Fruit fly (Drosophila melanogaster): ENCODE data around the gene Rbf2.
A peak's percentile ranks its signal among the peaks of the same experiment; 100 is the strongest.

The Rbf2 gene

DNA sequence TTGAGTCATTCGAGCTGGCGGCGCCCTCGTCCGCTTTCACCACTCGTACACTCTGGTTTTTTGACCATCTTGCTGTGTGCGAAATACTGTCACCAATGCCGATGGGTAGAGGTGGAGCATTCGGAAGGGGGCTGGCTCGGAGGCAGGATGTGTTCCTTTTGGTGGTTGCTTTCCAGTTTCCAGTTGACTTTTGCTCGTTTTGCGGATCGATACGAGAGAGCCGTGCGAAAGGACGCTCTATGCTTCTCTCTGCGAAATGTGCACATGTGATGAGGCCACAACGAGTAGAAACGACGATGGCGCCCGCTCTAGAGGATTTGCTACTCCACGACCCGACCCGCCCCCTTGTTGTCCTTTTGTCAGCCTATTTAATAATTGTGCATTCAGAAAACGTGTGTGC lies 27.5 kb upstream of the Rbf2 start:
- TF ChIP-seq CTCF (optimal IDR thresholded peaks at IDR 0.05) (no peak), CG8478 (optimal IDR thresholded peaks at IDR 0.05) (no peak)

DNA sequence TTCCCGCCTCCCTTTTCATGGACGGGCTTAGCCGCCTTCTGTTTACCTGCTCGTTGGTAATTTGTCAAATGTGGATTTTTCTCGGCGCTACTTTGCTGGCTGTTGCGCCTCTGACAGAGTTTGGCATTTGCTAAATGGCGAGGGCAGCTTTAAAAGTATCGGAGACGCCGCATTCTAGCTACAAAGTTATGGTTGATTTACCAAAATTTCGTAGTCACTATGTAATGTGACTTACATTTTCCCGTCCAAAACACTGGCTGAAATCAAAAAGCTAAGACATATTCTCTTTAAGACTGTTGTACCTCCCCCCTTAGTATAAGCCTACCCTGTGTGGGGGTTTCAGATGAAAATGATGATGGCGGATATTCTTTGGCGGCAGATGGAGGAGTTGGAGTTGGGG lies 17.6 kb upstream of the Rbf2 start:
- no peak for TF ChIP-seq CTCF (optimal IDR thresholded peaks at IDR 0.05)
- no peak for TF ChIP-seq CG8478 (optimal IDR thresholded peaks at IDR 0.05)

DNA sequence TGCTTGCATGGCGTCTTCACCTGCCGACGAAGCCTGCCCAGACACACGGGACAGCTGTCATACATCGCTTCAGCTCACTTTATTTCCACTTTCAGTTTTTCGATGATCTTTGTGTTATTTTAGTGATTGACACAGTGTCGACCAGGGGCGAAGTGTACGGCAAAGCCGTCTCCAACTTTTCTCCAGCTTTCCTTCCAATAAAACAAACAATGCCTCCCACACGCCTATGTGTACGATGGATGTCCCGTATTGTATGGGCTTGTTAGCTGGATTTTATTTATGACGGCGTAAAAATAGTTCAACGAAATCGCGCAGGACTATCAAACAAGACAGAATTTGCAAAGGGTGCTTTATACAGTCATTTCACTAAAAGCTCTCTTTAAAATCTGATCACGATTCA lies 14.4 kb upstream of the Rbf2 start, which contains the start of the genes CG31088 and CG46383:
Gene CG31088, minus strand, starts transcription at position 101 of the 400 bp plus-strand sequence.
Gene CG46383, minus strand, starts transcription at position 101 of the 400 bp plus-strand sequence.
- TF ChIP-seq CG8478 (optimal IDR thresholded peaks at IDR 0.05) (no peak), CTCF (optimal IDR thresholded peaks at IDR 0.05) (no peak)

DNA sequence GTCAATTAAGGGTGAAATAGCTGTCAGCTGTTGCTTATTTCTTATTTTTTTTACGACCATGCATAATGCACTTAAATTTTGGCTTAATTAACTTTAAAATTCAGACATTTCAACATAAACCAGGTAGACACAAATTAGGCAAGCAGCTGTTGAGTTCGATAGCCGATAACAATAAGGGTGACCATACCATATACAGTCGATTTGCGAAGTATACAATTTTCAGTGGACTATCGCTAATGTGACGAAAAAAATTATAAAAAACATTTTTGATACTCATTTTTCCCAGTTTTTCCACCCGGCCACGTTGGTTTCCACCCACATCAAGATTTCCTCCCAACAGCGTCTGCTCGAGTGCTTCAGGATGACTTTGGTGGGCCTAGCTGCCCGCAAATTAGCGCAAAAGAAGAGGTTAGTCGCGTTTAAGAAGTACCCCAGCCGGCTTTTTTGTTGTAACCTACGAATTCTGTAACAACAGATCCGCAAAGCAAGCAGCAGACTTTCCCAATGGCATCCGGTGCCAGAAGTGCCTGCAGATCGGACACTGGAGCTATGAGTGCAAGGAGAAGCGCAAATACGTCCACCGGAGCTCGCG lies 1.5 kb upstream of the Rbf2 start, which contains the start of the genes CG4287 and CG5516:
Gene CG4287, minus strand, starts transcription at position 178 of the 592 bp plus-strand sequence.
Gene CG5516, plus strand, starts transcription at position 195 of the 592 bp plus-strand sequence.
- TF ChIP-seq CG8478 (optimal IDR thresholded peaks at IDR 0.05) (no peak), CTCF (optimal IDR thresholded peaks at IDR 0.05) (no peak)

DNA sequence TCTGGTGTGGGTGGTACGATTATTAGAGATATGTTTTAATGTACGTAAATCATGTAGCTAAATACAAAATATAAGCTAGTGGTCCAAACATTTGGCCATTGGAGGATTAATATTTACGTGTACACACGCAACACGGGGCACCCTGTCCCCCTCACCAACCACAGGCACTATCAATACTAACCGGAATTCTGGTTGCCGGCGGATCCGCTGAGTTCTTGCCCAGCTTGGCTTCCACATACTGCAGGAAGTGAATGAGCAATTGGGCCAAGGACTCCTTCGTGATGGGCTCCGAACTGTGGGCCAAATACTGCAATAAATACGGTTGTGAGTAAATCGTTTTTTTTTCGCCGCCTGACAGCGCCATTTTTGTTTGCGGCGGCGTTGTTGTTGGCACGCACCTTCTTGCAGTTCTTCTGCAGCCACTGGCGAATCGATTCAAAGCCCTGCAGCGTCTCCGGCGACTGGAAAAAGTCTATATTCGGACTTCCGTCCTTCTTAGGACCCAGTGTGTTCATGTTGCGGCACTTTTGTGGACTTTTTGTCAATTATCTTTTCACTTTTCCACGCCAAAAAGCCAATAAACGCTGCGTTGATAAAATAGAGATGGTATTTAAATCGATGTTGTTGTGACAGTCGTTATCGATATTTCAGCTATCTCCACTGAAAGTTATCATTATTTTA lies 7.2 kb downstream of the Rbf2 start, which contains the start of gene mor:
Gene mor, minus strand, starts transcription at position 616 of the 681 bp plus-strand sequence.
- no peak for TF ChIP-seq CG8478 (optimal IDR thresholded peaks at IDR 0.05)
- peak in 1 of 2 experiments; percentile 13 for TF ChIP-seq CTCF (optimal IDR thresholded peaks at IDR 0.05)

DNA sequence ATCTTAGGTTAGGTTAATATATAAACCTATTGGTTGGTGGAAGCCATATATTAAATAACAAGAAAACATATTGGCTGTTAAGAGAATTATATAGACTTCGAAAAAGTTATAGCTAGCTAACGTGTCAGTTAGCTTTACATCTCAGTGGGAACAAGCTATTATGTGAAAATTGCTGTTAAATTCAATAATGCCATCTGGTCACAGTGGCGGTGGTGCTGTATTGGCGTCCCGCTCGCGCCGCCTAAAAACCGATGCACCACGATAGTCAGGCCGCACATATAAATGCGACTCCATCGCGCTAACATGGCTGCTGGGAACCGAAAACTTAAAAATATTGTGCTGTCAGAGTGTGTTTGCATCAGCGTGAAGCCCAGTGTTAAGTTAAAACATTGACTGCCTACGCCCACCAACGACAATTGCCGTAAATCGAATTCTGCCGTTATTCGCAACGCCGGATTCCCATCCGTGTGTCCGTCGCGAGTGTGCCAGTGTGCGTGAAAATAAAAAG lies 7.8 kb downstream of the Rbf2 start, which contains the start of gene Hel89B:
Gene Hel89B, plus strand, starts transcription at position 320 of the 508 bp plus-strand sequence.
- TF ChIP-seq CTCF (optimal IDR thresholded peaks at IDR 0.05) (peak; percentile 14 to 30), CG8478 (optimal IDR thresholded peaks at IDR 0.05) (no peak)

DNA sequence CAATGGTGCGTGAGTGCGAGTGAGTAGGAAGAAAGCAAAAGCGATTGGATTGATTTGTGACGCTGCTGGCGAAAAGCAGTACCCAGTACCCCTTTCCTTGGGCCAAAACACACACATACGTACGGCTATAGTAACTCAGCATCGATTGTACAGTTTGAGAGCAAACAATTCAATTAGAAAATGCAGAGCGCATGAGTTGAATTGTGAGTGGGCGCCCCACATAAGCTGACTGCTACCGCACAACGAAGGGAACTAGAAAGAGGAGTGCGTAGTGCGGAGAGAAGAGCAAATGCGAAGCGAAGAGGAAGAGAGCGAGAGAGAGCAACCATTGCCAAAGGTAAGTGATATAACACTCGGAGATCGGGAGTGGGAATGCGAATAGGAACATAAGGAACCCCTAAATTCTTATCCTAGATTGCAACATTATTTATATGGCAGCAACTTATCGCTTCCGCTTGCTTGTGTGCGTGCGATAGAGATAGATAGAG lies 8.3 kb downstream of the Rbf2 start:
- TF ChIP-seq CG8478 (optimal IDR thresholded peaks at IDR 0.05) (no peak), CTCF (optimal IDR thresholded peaks at IDR 0.05) (peak in 1 of 2 experiments; percentile 33)

DNA sequence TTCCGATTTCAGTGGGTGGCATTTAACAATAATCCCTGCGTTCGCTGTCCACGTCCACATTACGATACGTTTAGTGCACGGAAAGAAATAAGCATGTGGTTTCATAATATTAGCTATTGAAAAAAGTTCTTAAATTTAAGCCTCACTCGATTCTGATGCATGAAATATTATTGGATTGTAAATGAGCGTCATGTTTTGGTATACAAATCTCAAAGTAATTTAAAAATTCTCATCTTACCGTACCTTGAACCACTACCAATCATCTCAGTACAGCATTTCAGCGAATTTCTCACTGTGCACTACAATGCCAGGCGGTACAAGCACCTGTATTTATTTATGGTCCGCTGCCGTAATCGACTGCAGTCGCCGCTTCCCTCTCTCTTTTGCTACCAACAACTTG lies 9.0 kb downstream of the Rbf2 start:
- TF ChIP-seq CTCF (optimal IDR thresholded peaks at IDR 0.05) (no peak), CG8478 (optimal IDR thresholded peaks at IDR 0.05) (no peak)

DNA sequence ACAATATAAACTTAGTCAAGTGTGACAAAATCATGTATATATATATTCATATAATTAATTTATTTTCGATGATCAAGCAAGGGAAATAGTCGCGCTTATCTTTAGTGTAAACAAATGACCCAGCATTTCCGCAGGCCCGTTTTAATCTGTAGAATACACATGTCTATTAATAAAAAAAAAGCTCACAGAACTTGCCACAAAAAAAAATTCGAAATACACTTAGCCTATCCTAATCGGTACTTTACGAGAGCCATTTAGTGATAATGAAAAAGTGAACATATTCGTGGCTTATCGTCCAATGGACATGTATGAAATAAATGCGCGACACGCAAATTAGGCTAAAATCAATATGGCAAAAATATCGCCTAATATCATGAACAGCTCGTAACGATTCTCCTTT lies 9.9 kb downstream of the Rbf2 start:
- TF ChIP-seq CTCF (optimal IDR thresholded peaks at IDR 0.05) (no peak), CG8478 (optimal IDR thresholded peaks at IDR 0.05) (no peak)

DNA sequence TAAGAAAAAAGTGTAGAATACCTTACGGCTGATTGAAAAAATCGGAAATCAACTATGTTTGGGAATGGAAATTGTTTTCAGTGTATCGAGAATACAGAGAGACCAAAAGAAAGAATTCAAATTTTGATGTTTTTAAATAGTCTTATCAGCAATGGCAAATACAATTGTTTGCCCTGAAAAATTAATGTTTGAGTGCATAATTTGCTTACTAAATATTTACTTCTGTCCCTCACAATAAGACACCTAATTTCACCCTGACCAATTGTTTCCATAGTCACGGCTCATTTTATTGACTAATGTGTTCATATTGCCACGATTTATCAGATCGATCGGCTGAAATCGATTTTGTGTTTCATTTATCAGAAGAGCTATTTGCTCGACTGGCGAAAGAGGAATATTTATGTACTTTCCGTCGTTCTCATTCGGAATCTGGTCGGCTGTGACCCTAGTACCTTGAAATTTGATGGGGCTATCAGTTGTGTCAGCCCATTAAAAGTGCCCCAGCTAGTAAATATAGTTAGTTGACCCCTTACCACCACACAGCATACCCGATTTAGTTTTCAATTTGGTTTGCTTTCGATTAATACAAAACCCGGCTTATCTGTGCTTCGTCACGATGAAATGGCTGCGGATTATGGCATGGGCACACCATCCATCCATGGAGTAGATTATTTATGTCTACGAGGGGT lies 18.4 kb downstream of the Rbf2 start:
- TF ChIP-seq CG8478 (optimal IDR thresholded peaks at IDR 0.05) = no peak
- TF ChIP-seq CTCF (optimal IDR thresholded peaks at IDR 0.05) = no peak

DNA sequence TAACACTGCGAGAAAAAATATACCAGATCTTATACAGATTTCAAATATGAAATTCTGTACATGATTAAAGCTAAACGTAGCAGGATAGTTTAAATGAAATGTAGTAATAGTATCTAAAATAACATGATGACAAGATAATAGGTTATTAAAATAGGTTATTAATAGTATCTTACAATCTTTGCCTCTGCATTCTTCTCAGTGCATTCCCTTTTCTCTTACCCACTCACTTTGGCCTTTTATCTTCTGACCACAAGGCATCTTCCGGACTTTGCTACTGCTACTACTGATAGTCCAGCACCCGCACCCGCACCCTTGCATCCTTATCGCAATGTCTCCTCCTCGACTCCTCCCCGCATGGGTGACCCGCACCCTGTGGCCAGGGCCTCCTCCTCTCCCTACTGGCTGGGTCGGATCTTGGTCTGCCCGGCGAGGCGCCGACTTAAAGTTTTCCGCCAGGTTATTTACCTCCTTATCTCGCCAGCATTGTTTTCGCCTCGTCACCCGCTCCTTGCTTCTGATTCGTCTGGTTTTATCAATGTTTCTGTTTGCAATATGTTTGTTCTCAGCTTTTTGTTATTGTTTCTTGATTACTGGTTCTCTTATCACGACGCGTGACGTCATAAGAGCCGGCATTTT lies 19.4 kb downstream of the Rbf2 start:
- TF ChIP-seq CG8478 (optimal IDR thresholded peaks at IDR 0.05) = no peak
- no peak for TF ChIP-seq CTCF (optimal IDR thresholded peaks at IDR 0.05)

DNA sequence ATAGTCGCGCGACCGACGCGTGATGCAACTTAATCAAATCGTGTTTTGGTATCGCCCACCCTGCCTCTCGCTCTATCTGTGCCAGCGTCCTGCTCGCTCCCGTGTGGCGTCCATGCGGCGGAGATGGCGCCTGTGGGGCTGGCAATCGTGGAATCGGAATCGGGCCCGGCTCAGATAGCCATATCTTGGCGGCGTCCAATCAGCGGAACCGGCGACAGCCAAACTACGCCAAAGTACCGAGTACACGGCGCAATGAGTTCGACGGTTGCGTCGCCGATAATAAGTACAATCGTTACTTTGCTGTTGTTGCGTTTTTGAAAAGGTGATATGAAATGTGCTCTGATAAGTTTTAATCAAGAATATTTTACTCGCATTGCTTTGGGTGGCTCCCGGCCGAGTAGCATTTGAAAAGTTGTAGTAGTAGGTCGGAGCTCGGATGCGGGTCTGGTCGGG lies 20.5 kb downstream of the Rbf2 start, which contains the start of gene srp:
Gene srp, plus strand, starts transcription at position 391 of the 453 bp plus-strand sequence.
- TF ChIP-seq CTCF (optimal IDR thresholded peaks at IDR 0.05) (no peak), CG8478 (optimal IDR thresholded peaks at IDR 0.05) (no peak)

DNA sequence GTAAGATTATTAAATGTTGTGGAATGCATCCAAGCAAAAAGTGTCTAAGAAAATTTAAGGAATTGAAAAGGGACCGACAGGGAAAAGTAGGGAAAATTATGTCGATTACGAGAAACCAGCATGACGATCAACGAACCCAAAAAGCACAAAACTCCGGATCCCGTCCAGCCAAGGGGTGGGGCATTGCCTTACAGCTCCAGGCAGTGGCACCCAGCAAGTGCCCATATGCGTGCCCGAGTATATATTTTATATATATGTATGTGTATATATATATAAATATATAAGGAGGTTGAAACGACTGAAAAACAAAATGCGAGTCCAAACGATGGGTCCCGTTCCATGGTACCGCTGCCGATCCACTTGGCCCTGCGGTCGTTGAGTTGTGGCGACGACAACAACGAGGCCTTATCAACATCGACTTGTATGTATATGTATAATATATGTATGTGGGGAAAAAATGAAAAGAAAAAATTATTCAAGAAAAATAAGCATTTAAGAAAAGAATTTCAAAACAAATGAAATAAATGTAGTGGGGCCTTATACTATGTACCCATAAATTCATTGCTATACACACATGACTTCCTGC lies 21.9 kb downstream of the Rbf2 start:
- no peak for TF ChIP-seq CTCF (optimal IDR thresholded peaks at IDR 0.05)
- TF ChIP-seq CG8478 (optimal IDR thresholded peaks at IDR 0.05) = no peak

DNA sequence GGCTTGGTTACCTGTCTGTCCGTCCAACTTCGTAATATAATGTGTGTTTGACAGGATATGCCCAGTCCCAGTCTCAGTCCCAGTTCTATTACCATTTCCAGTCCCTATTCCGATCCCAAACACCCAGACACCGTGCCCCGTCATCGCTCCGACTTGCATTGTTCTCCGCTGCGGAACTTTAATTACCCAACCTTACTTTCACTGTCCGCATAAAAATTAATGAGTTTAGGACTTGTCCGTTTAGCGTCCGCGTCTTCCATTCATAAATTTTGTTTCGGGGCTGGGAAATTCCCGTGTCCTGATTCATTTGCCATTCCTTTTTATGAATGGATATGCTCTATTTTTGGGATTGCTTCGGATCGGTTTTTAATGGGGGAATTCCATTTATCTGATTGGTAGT lies 23.1 kb downstream of the Rbf2 start:
- TF ChIP-seq CG8478 (optimal IDR thresholded peaks at IDR 0.05) (no peak), CTCF (optimal IDR thresholded peaks at IDR 0.05) (no peak)

Data from S2 (cell line).